1 fruit fly cellular context compared by ENCODE assay signal in genomic region chr3R:26539140-26539539, dm6.
TF ChIP-seq lines count a peak whose summit lies in the region.

No protein-coding gene starts in this region.

TF ChIP-seq in whole organism, embryonic, 481 proteins besides CTCF, POLR2A, EP300 and RAD21 (continued from another document and continues in another):
- TF ChIP-seq lov (optimal IDR thresholded peaks at IDR 0.05; lab: Kevin White, UChicago) (no peak), lov (GFP tag; IDR thresholded peaks at IDR 0.05; lab: Robert Waterston, UW) (peak; percentile 73; the same call in 1 of the 3 replicates), CG1647 (GFP tag; optimal IDR thresholded peaks at IDR 0.05; lab: Kevin White, UChicago) (no peak), CG17385 (GFP tag; optimal IDR thresholded peaks at IDR 0.05; lab: Kevin White, UChicago) (no peak), CG31224 (GFP tag; IDR thresholded peaks at IDR 0.05; lab: Robert Waterston, UW) (no peak), sd (tag; optimal IDR thresholded peaks at IDR 0.05; lab: Kevin White, UChicago) (no peak), CG13287 (GFP tag; IDR thresholded peaks at IDR 0.05; lab: Robert Waterston, UW; ENCODE audit: partially characterized antibody) (no peak), CG12155 (GFP tag; optimal IDR thresholded peaks at IDR 0.05; lab: Kevin White, UChicago) (no peak), CG18262 (tag; optimal IDR thresholded peaks at IDR 0.05; lab: Kevin White, UChicago) (peak; percentile 17), exex (tag; optimal IDR thresholded peaks at IDR 0.05; lab: Kevin White, UChicago) (no peak), so (GFP tag; IDR thresholded peaks at IDR 0.05; lab: Robert Waterston, UW) (no peak), CG15696 (tag; optimal IDR thresholded peaks at IDR 0.05; lab: Kevin White, UChicago) (peak; percentile 73), wdn (GFP tag; IDR thresholded peaks at IDR 0.05; lab: Robert Waterston, UW) (no peak), CG6272 (GFP tag; IDR thresholded peaks at IDR 0.05; lab: Robert Waterston, UW) (no peak), tin (GFP tag; optimal IDR thresholded peaks at IDR 0.05; lab: Kevin White, UChicago) (no peak), CG14014 (GFP tag; IDR thresholded peaks at IDR 0.05; lab: Robert Waterston, UW) (no peak), CG17359 (tag; optimal IDR thresholded peaks at IDR 0.05; lab: Kevin White, UChicago) (peak; percentile 47), sim (GFP tag; IDR thresholded peaks at IDR 0.05; lab: Robert Waterston, UW) (peak; percentile 50; the same call in 1 of the 2 replicates), Vsx1 (GFP tag; optimal IDR thresholded peaks at IDR 0.05; lab: Kevin White, UChicago) (peak; percentile 11), salm (tag; optimal IDR thresholded peaks at IDR 0.05; lab: Kevin White, UChicago) (no peak), danr (GFP tag; IDR thresholded peaks at IDR 0.05; lab: Robert Waterston, UW) (no peak), CG43689 (GFP tag; IDR thresholded peaks at IDR 0.05; lab: Robert Waterston, UW) (no peak), mam (GFP tag; optimal IDR thresholded peaks at IDR 0.05; lab: Kevin White, UChicago) (no peak), MTF-1 (GFP tag; optimal IDR thresholded peaks at IDR 0.05; lab: Kevin White, UChicago; ENCODE audit: borderline replicate concordance) (no peak), h (optimal IDR thresholded peaks at IDR 0.05; lab: Kevin White, UChicago) (no peak), Hey (tag; optimal IDR thresholded peaks at IDR 0.05; lab: Kevin White, UChicago) (no peak), HmgD (GFP tag; optimal IDR thresholded peaks at IDR 0.05; lab: Kevin White, UChicago) (no peak), Scr (GFP tag; IDR thresholded peaks at IDR 0.05; lab: Robert Waterston, UW; ENCODE audit: partially characterized antibody) (no peak), CG8478 (optimal IDR thresholded peaks at IDR 0.05; lab: Kevin White, UChicago) (no peak), sqz (GFP tag; optimal IDR thresholded peaks at IDR 0.05; lab: Kevin White, UChicago) (no peak), CG11695 (GFP tag; IDR thresholded peaks at IDR 0.05; lab: Robert Waterston, UW) (peak; percentile 38; the same call in 1 of the 3 replicates), CG12104 (GFP tag; optimal IDR thresholded peaks at IDR 0.05; lab: Kevin White, UChicago) (no peak), CG9932 (GFP tag; IDR thresholded peaks at IDR 0.05; lab: Robert Waterston, UW) (no peak), ara (GFP tag; IDR thresholded peaks at IDR 0.05; lab: Robert Waterston, UW) (peak; percentile 44; the same call in 1 of the 2 replicates), ERR (GFP tag; optimal IDR thresholded peaks at IDR 0.05; lab: Kevin White, UChicago) (no peak), CG1024 (GFP tag; IDR thresholded peaks at IDR 0.05; lab: Robert Waterston, UW) (no peak; the same call in 1 of the 2 replicates), CG9817 (tag; optimal IDR thresholded peaks at IDR 0.05; lab: Kevin White, UChicago) (no peak), grn (GFP tag; optimal IDR thresholded peaks at IDR 0.05; lab: Kevin White, UChicago) (no peak), ase (GFP tag; IDR thresholded peaks at IDR 0.05; lab: Robert Waterston, UW) (no peak), Ada2b (GFP tag; IDR thresholded peaks at IDR 0.05; lab: Robert Waterston, UW) (no peak), ro (GFP tag; IDR thresholded peaks at IDR 0.05; lab: Robert Waterston, UW) (no peak), crol (GFP tag; IDR thresholded peaks at IDR 0.05; lab: Robert Waterston, UW) (no peak), pnt (GFP tag; optimal IDR thresholded peaks at IDR 0.05; lab: Kevin White, UChicago) (no peak), H15 (GFP tag; IDR thresholded peaks at IDR 0.05; lab: Robert Waterston, UW) (no peak), Hmr (GFP tag; optimal IDR thresholded peaks at IDR 0.05; lab: Kevin White, UChicago) (no peak), HLHmδ (GFP tag; optimal IDR thresholded peaks at IDR 0.05; lab: Kevin White, UChicago) (peak; percentile 60), lbe (GFP tag; optimal IDR thresholded peaks at IDR 0.05; lab: Kevin White, UChicago) (no peak), CG31388 (GFP tag; optimal IDR thresholded peaks at IDR 0.05; lab: Kevin White, UChicago) (no peak), CG7745 (tag; optimal IDR thresholded peaks at IDR 0.05; lab: Kevin White, UChicago) (no peak), CG17912 (GFP tag; optimal IDR thresholded peaks at IDR 0.05; lab: Kevin White, UChicago) (no peak), knrl (GFP tag; IDR thresholded peaks at IDR 0.05; lab: Robert Waterston, UW; ENCODE audit: partially characterized antibody) (no peak), Jarid2 (GFP tag; optimal IDR thresholded peaks at IDR 0.05; lab: Kevin White, UChicago) (no peak), CG10147 (GFP tag; optimal IDR thresholded peaks at IDR 0.05; lab: Kevin White, UChicago) (no peak), CG2120 (GFP tag; optimal IDR thresholded peaks at IDR 0.05; lab: Kevin White, UChicago) (no peak), Poxn (GFP tag; IDR thresholded peaks at IDR 0.05; lab: Robert Waterston, UW) (no peak), Tbp (GFP tag; optimal IDR thresholded peaks at IDR 0.05; lab: Kevin White, UChicago) (no peak), CG15479 (GFP tag; optimal IDR thresholded peaks at IDR 0.05; lab: Kevin White, UChicago) (peak; percentile 19), Dad (GFP tag; optimal IDR thresholded peaks at IDR 0.05; lab: Kevin White, UChicago) (no peak), ftz-f1 (GFP tag; optimal IDR thresholded peaks at IDR 0.05; lab: Kevin White, UChicago) (no peak), Doc3 (GFP tag; IDR thresholded peaks at IDR 0.05; lab: Robert Waterston, UW; ENCODE audit: partially characterized antibody) (no peak), unpg (GFP tag; optimal IDR thresholded peaks at IDR 0.05; lab: Kevin White, UChicago) (no peak), CG16815 (GFP tag; optimal IDR thresholded peaks at IDR 0.05; lab: Kevin White, UChicago) (no peak), Blimp-1 (GFP tag; optimal IDR thresholded peaks at IDR 0.05; lab: Kevin White, UChicago) (peak; percentile 30), CG2678 (tag; optimal IDR thresholded peaks at IDR 0.05; lab: Kevin White, UChicago) (peak; percentile 5), az2 (GFP tag; optimal IDR thresholded peaks at IDR 0.05; lab: Kevin White, UChicago) (no peak), CG18764 (GFP tag; optimal IDR thresholded peaks at IDR 0.05; lab: Kevin White, UChicago) (no peak), CG9727 (GFP tag; optimal IDR thresholded peaks at IDR 0.05; lab: Kevin White, UChicago) (peak; percentile 52), CG10979 (tag; optimal IDR thresholded peaks at IDR 0.05; lab: Kevin White, UChicago) (no peak), NC2β (GFP tag; optimal IDR thresholded peaks at IDR 0.05; lab: Kevin White, UChicago) (peak; percentile 0), wek (GFP tag; optimal IDR thresholded peaks at IDR 0.05; lab: Kevin White, UChicago) (peak; percentile 35), CrebB (tag; optimal IDR thresholded peaks at IDR 0.05; lab: Kevin White, UChicago) (no peak), CG32532 (GFP tag; IDR thresholded peaks at IDR 0.05; lab: Robert Waterston, UW) (no peak), CG10654 (GFP tag; optimal IDR thresholded peaks at IDR 0.05; lab: Kevin White, UChicago) (no peak), scrt (GFP tag; optimal IDR thresholded peaks at IDR 0.05; lab: Kevin White, UChicago) (no peak), Max (GFP tag; optimal IDR thresholded peaks at IDR 0.05; lab: Kevin White, UChicago) (no peak), gro (GFP tag; optimal IDR thresholded peaks at IDR 0.05; lab: Kevin White, UChicago) (no peak), Trl (optimal IDR thresholded peaks at IDR 0.05; lab: Kevin White, UChicago) (no peak), Trl (GFP tag; optimal IDR thresholded peaks at IDR 0.05; lab: Kevin White, UChicago) (peak; percentile 17), lab (GFP tag; optimal IDR thresholded peaks at IDR 0.05; lab: Kevin White, UChicago) (peak; percentile 8), prd (optimal IDR thresholded peaks at IDR 0.05; lab: Kevin White, UChicago) (no peak), prd (GFP tag; IDR thresholded peaks at IDR 0.05; lab: Robert Waterston, UW) (0 out of 3 replicates have a peak, but pooled peaks have one; percentile 42), CG14710 (tag; optimal IDR thresholded peaks at IDR 0.05; lab: Kevin White, UChicago) (peak; percentile 15), CG2129 (GFP tag; IDR thresholded peaks at IDR 0.05; lab: Robert Waterston, UW; ENCODE audit: partially characterized antibody) (no peak), CG4617 (GFP tag; optimal IDR thresholded peaks at IDR 0.05; lab: Kevin White, UChicago; ENCODE audit: borderline replicate concordance) (no peak), CG32772 (GFP tag; IDR thresholded peaks at IDR 0.05; lab: Robert Waterston, UW) (no peak), D (optimal IDR thresholded peaks at IDR 0.05; lab: Kevin White, UChicago) (no peak), D (GFP tag; optimal IDR thresholded peaks at IDR 0.05; lab: Kevin White, UChicago) (peak; percentile 21), aop (GFP tag; IDR thresholded peaks at IDR 0.05; lab: Robert Waterston, UW) (no peak), fu2 (GFP tag; optimal IDR thresholded peaks at IDR 0.05; lab: Kevin White, UChicago) (no peak), CG13624 (GFP tag; optimal IDR thresholded peaks at IDR 0.05; lab: Kevin White, UChicago) (no peak), CG11085 (GFP tag; IDR thresholded peaks at IDR 0.05; lab: Robert Waterston, UW) (no peak), CG11723 (GFP tag; optimal IDR thresholded peaks at IDR 0.05; lab: Kevin White, UChicago) (peak; percentile 31), CG34422 (GFP tag; IDR thresholded peaks at IDR 0.05; lab: Robert Waterston, UW) (no peak), sisA (GFP tag; IDR thresholded peaks at IDR 0.05; lab: Robert Waterston, UW) (no peak), slou (GFP tag; optimal IDR thresholded peaks at IDR 0.05; lab: Kevin White, UChicago) (no peak), CG14965 (GFP tag; optimal IDR thresholded peaks at IDR 0.05; lab: Kevin White, UChicago; ENCODE audit: borderline replicate concordance) (peak; percentile 41), Bteb2 (GFP tag; optimal IDR thresholded peaks at IDR 0.05; lab: Kevin White, UChicago) (no peak), fru (optimal IDR thresholded peaks at IDR 0.05; lab: Kevin White, UChicago) (no peak), kay (GFP tag; optimal IDR thresholded peaks at IDR 0.05; lab: Kevin White, UChicago) (no peak), zen (tag; optimal IDR thresholded peaks at IDR 0.05; lab: Kevin White, UChicago) (no peak), disco-r (GFP tag; optimal IDR thresholded peaks at IDR 0.05; lab: Kevin White, UChicago) (no peak), gem (tag; optimal IDR thresholded peaks at IDR 0.05; lab: Kevin White, UChicago) (peak; percentile 31), shn (GFP tag; optimal IDR thresholded peaks at IDR 0.05; lab: Kevin White, UChicago) (no peak), CG6791 (GFP tag; IDR thresholded peaks at IDR 0.05; lab: Robert Waterston, UW; ENCODE audit: partially characterized antibody) (no peak), wor (GFP tag; IDR thresholded peaks at IDR 0.05; lab: Robert Waterston, UW) (no peak), Neu2 (GFP tag; optimal IDR thresholded peaks at IDR 0.05; lab: Kevin White, UChicago; ENCODE audit: borderline replicate concordance) (no peak), CG4360 (GFP tag; IDR thresholded peaks at IDR 0.05; lab: Robert Waterston, UW) (peak; percentile 31; the same call in 1 of the 2 replicates), jumu (GFP tag; optimal IDR thresholded peaks at IDR 0.05; lab: Kevin White, UChicago) (no peak), CG12744 (GFP tag; optimal IDR thresholded peaks at IDR 0.05; lab: Kevin White, UChicago) (no peak), stc (GFP tag; IDR thresholded peaks at IDR 0.05; lab: Robert Waterston, UW) (peak; percentile 39; the same call in 1 of the 2 replicates), vvl (GFP tag; IDR thresholded peaks at IDR 0.05; lab: Robert Waterston, UW) (0 out of 2 replicates have a peak, but pooled peaks have one; percentile 20), gcm2 (GFP tag; optimal IDR thresholded peaks at IDR 0.05; lab: Kevin White, UChicago) (no peak), odd (GFP tag; optimal IDR thresholded peaks at IDR 0.05; lab: Kevin White, UChicago) (no peak), gsb-n (tag; optimal IDR thresholded peaks at IDR 0.05; lab: Kevin White, UChicago) (peak; percentile 8), CG4707 (GFP tag; optimal IDR thresholded peaks at IDR 0.05; lab: Kevin White, UChicago) (peak; percentile 36), dati (GFP tag; IDR thresholded peaks at IDR 0.05; lab: Robert Waterston, UW) (no peak), CG6175 (GFP tag; IDR thresholded peaks at IDR 0.05; lab: Robert Waterston, UW) (no peak), nau (GFP tag; optimal IDR thresholded peaks at IDR 0.05; lab: Kevin White, UChicago) (no peak), Deaf1 (tag; optimal IDR thresholded peaks at IDR 0.05; lab: Kevin White, UChicago) (no peak), cas (GFP tag; IDR thresholded peaks at IDR 0.05; lab: Robert Waterston, UW) (no peak), fd3F (GFP tag; optimal IDR thresholded peaks at IDR 0.05; lab: Kevin White, UChicago) (no peak), CG12219 (GFP tag; optimal IDR thresholded peaks at IDR 0.05; lab: Kevin White, UChicago) (no peak), CG1529 (GFP tag; optimal IDR thresholded peaks at IDR 0.05; lab: Kevin White, UChicago) (peak; percentile 7), CG9609 (GFP tag; optimal IDR thresholded peaks at IDR 0.05; lab: Kevin White, UChicago) (no peak), CG9876 (GFP tag; optimal IDR thresholded peaks at IDR 0.05; lab: Kevin White, UChicago) (no peak), CG7987 (GFP tag; optimal IDR thresholded peaks at IDR 0.05; lab: Kevin White, UChicago) (no peak), CG5180 (GFP tag; optimal IDR thresholded peaks at IDR 0.05; lab: Kevin White, UChicago) (peak; percentile 45), Sin3A (optimal IDR thresholded peaks at IDR 0.05; lab: Kevin White, UChicago) (no peak), btn (GFP tag; optimal IDR thresholded peaks at IDR 0.05; lab: Kevin White, UChicago) (peak; percentile 10), run (tag; optimal IDR thresholded peaks at IDR 0.05; lab: Kevin White, UChicago) (no peak), dmrt11E (tag; optimal IDR thresholded peaks at IDR 0.05; lab: Kevin White, UChicago) (peak; percentile 36), CG10565 (GFP tag; optimal IDR thresholded peaks at IDR 0.05; lab: Kevin White, UChicago) (no peak), pho (GFP tag; optimal IDR thresholded peaks at IDR 0.05; lab: Kevin White, UChicago) (no peak), sug (tag; optimal IDR thresholded peaks at IDR 0.05; lab: Kevin White, UChicago) (no peak), Spps (tag; optimal IDR thresholded peaks at IDR 0.05; lab: Kevin White, UChicago) (no peak), Oli (tag; optimal IDR thresholded peaks at IDR 0.05; lab: Kevin White, UChicago) (no peak), Xrp1 (GFP tag; IDR thresholded peaks at IDR 0.05; lab: Robert Waterston, UW) (peak; percentile 61)
